Worm (Caenorhabditis elegans) whole organism, L4 larva: Measurements from ENCODE around the gene Y66A7A.7.

Experiments used
- daf-12 ChIP-seq: fragments of 150-350 bp; optimal IDR thresholded peaks from 2 replicates; lab custom pipeline; 2014; ENCODE audit warnings: missing biosample characterization, missing genetic modification reagents, missing genetic modification characterization
- dpl-1 ChIP-seq: fragments of 150-350 bp; optimal IDR thresholded peaks from 2 replicates; lab custom pipeline; 2014; ENCODE audit warnings: missing biosample characterization, missing genetic modification reagents, missing genetic modification characterization
- duxl-1 ChIP-seq: sonication (generic microtip); optimal IDR thresholded peaks from 2 replicates; lab custom pipeline; 2016; ENCODE audit warnings: mild to moderate bottlenecking, missing genetic modification characterization, moderate library complexity, missing compliant biosample characterization; ENCODE audit not compliant: poor library complexity
- egl-27 ChIP-seq: sonication (generic microtip); optimal IDR thresholded peaks from 3 replicates; lab custom pipeline; 2017; ENCODE audit warnings: missing biosample characterization, missing genetic modification reagents, missing genetic modification characterization
- fkh-10 ChIP-seq: fragments of 150-350 bp; optimal IDR thresholded peaks from 2 replicates; lab custom pipeline; 2014; ENCODE audit warnings: missing biosample characterization, missing genetic modification reagents, missing genetic modification characterization
- fos-1 ChIP-seq: fragments of 150-350 bp; optimal IDR thresholded peaks from 2 replicates; lab custom pipeline; 2014; ENCODE audit warnings: missing biosample characterization, missing genetic modification characterization
- hlh-30 ChIP-seq: sonication (generic microtip); optimal IDR thresholded peaks from 2 replicates; lab custom pipeline; 2017; ENCODE audit warnings: antibody characterized with exemption, mild to moderate bottlenecking, missing genetic modification characterization, missing compliant biosample characterization; ENCODE audit not compliant: insufficient read depth
- lin-15B ChIP-seq: fragments of 150-350 bp; sonication (generic microtip); optimal IDR thresholded peaks from 3 replicates; lab custom pipeline; 2014; ENCODE audit warnings: missing biosample characterization, missing genetic modification characterization
- lsy-2 ChIP-seq, 2 experiments: fragments of 150-350 bp in 1 of 2; sonication (generic microtip) in 1 of 2; optimal IDR thresholded peaks; 2 replicates each; lab custom pipeline; 2014 to 2017; ENCODE audit warnings: missing biosample characterization in 2 of 2, missing genetic modification characterization in 2 of 2
- madf-5 ChIP-seq, 2 experiments: fragments of 200-800 bp; sonication (Bioruptor generic); IDR thresholded peaks; 2 replicates each; pipeline ENCODE4 v1.3.6; 2022; ENCODE audit warnings: missing compliant biosample characterization in 2 of 2, missing genetic modification characterization in 2 of 2
- nhr-76 ChIP-seq: fragments of 150-350 bp; optimal IDR thresholded peaks from 2 replicates; lab custom pipeline; 2014; ENCODE audit warnings: missing biosample characterization, missing genetic modification characterization
- pha-4 ChIP-seq, 2 experiments: fragments of 150-350 bp in 1 of 2; fragments of 200-800 bp in 1 of 2; sonication (Bioruptor generic) in 1 of 2; IDR thresholded peaks in 1 of 2; optimal IDR thresholded peaks in 1 of 2; 2 replicates each; pipeline versions ENCODE4 v1.3.6 to Lab custom; 2014 to 2022; ENCODE audit warnings: missing genetic modification characterization in 2 of 2, missing genetic modification reagents in 2 of 2, missing biosample characterization in 1 of 2, missing compliant biosample characterization in 1 of 2
- unc-62 ChIP-seq, 3 experiments: fragments of 150-350 bp in 1 of 3; sonication (generic microtip); optimal IDR thresholded peaks in 2 of 3; peaks in 1 of 3; 1 replicate in 1 of 3; 2 replicates in 2 of 3; lab custom pipeline; 2014 to 2017; ENCODE audit warnings: missing biosample characterization in 3 of 3, missing genetic modification characterization in 3 of 3, missing genetic modification reagents in 3 of 3, missing genotype in 1 of 3

- no peak for TF ChIP-seq nhr-76
- no peak for TF ChIP-seq fos-1 (tag; lab: Kevin White, UChicago)
- no peak for TF ChIP-seq lin-15B
- TF ChIP-seq hlh-30 (tag; lab: Kevin White, UChicago): no peak
- TF ChIP-seq egl-27 (tag; lab: Kevin White, UChicago): no peak
- no peak for TF ChIP-seq daf-12 (tag; lab: Kevin White, UChicago)
- no peak for TF ChIP-seq duxl-1
- TF ChIP-seq madf-5 (GFP tag; IDR thresholded peaks at IDR 0.05; lab: Robert Waterston, UW): no peak
- no peak for TF ChIP-seq fkh-10 (GFP tag; lab: Kevin White, UChicago)
- no peak for TF ChIP-seq lsy-2 (tag; optimal IDR thresholded peaks at IDR 0.05; lab: Kevin White, UChicago)
- no peak for TF ChIP-seq pha-4 (GFP tag; IDR thresholded peaks at IDR 0.05; lab: Robert Waterston, UW)
- no peak for TF ChIP-seq pha-4 (tag; optimal IDR thresholded peaks at IDR 0.05; lab: Kevin White, UChicago)
- TF ChIP-seq unc-62 (GFP tag; optimal IDR thresholded peaks at IDR 0.05 in 1 of 2; lab: Kevin White, UChicago): peak in 1 of 2 experiments; percentile 10
- no peak for TF ChIP-seq unc-62 (tag; optimal IDR thresholded peaks at IDR 0.05; lab: Kevin White, UChicago)
- no peak for TF ChIP-seq dpl-1 (GFP tag; lab: Kevin White, UChicago)
Observed at ce11 chrIII:11636740-11637139, 7.5 kb upstream of the Y66A7A.7 start, which contains the start of gene tbx-33.
